Fruit fly (Drosophila melanogaster): ENCODE measurements around the gene CG42728.

Gene CG42728

dm6 chr3L:15497902-15498301, 30.1 kb downstream of the CG42728 start, which contains the start of gene CG7276:
TSS of gene CG7276 (plus strand) at chr3L:15498202.
- no peak for TF ChIP-seq pan (optimal IDR thresholded peaks at IDR 0.05)
- no peak for TF ChIP-seq usp (GFP tag; optimal IDR thresholded peaks at IDR 0.05)
- no peak for TF ChIP-seq Dll (optimal IDR thresholded peaks at IDR 0.05)
- TF ChIP-seq CG8478 (optimal IDR thresholded peaks at IDR 0.05), result no peak
- TF ChIP-seq EcR (GFP tag; optimal IDR thresholded peaks at IDR 0.05), result no peak
- TF ChIP-seq psq (optimal IDR thresholded peaks at IDR 0.05), result no peak

- TF ChIP-seq EcR (GFP tag; optimal IDR thresholded peaks at IDR 0.05) (no peak), psq (optimal IDR thresholded peaks at IDR 0.05) (no peak), CG8478 (optimal IDR thresholded peaks at IDR 0.05) (no peak), pan (optimal IDR thresholded peaks at IDR 0.05) (no peak), usp (GFP tag; optimal IDR thresholded peaks at IDR 0.05) (no peak), Dll (optimal IDR thresholded peaks at IDR 0.05) (no peak)
Measured at dm6 chr3L:15496274-15496673, 31.7 kb downstream of the CG42728 start, which contains the start of gene CG13455. TSS of gene CG13455 (plus strand) at chr3L:15496574.

- TF ChIP-seq CG8478 (optimal IDR thresholded peaks at IDR 0.05) (no peak), EcR (GFP tag; optimal IDR thresholded peaks at IDR 0.05) (no peak), Dll (optimal IDR thresholded peaks at IDR 0.05) (no peak), usp (GFP tag; optimal IDR thresholded peaks at IDR 0.05) (no peak), psq (optimal IDR thresholded peaks at IDR 0.05) (no peak), pan (optimal IDR thresholded peaks at IDR 0.05) (no peak)
Measured at dm6 chr3L:15495449-15495848, 32.5 kb downstream of the CG42728 start, which contains the start of gene CG12355. TSS of gene CG12355 (minus strand) at chr3L:15495549.

dm6 chr3L:15494599-15495271, 33.3 kb downstream of the CG42728 start:
- TF ChIP-seq psq (optimal IDR thresholded peaks at IDR 0.05), result no peak
- TF ChIP-seq pan (optimal IDR thresholded peaks at IDR 0.05), result no peak

- no peak for TF ChIP-seq CG8478 (optimal IDR thresholded peaks at IDR 0.05)
- no peak for TF ChIP-seq EcR (GFP tag; optimal IDR thresholded peaks at IDR 0.05)
Measured at dm6 chr3L:15493886-15494598, 34.0 kb downstream of the CG42728 start.

- no peak for TF ChIP-seq EcR (GFP tag; optimal IDR thresholded peaks at IDR 0.05)
- TF ChIP-seq usp (GFP tag; optimal IDR thresholded peaks at IDR 0.05), result no peak
- TF ChIP-seq CG8478 (optimal IDR thresholded peaks at IDR 0.05), result no peak
- no peak for TF ChIP-seq Dll (optimal IDR thresholded peaks at IDR 0.05)
- TF ChIP-seq pan (optimal IDR thresholded peaks at IDR 0.05), result no peak
- TF ChIP-seq psq (optimal IDR thresholded peaks at IDR 0.05), result no peak
Measured at dm6 chr3L:15485302-15485701, 42.7 kb downstream of the CG42728 start, which contains the start of gene Ran-like. TSS of gene Ran-like (minus strand) at chr3L:15485402.

Data from whole organism.